Worm (Caenorhabditis elegans): ENCODE measurements around the gene clc-12.

DNA sequence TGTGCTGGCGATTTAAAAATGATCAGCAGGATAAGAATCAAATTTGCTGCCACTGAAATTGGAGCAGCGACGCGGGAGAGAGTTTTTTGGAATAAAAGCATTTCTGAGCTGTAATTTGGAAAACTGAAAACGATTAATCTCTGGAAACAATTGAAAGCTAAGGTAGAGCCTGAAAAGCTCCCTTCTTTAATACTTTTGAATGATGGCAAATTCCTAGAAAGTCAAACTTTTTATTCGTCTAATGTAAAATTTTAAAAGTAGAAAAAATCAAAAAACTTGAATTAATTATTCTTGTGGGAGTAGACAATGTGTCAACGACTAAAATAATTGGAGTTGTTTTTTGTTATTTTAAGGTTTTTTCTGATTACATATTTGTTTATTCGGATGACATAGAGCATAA is 9.0 kb downstream of the clc-12 start, which contains the start of gene str-217:
- no peak for TF ChIP-seq aly-2 (tag; optimal IDR thresholded peaks at IDR 0.05)
- TF ChIP-seq zag-1 (tag; optimal IDR thresholded peaks at IDR 0.05) = no peak
- no peak for TF ChIP-seq fkh-10 (GFP tag; optimal IDR thresholded peaks at IDR 0.05)
- no peak for TF ChIP-seq ceh-9 (tag; optimal IDR thresholded peaks at IDR 0.05)
- TF ChIP-seq nhr-11 (tag; optimal IDR thresholded peaks at IDR 0.05) = no peak
- TF ChIP-seq nhr-77 (tag; optimal IDR thresholded peaks at IDR 0.05) = no peak
- TF ChIP-seq unc-39 (tag; optimal IDR thresholded peaks at IDR 0.05) = no peak
- TF ChIP-seq ztf-4 (tag; optimal IDR thresholded peaks at IDR 0.05) = no peak
- TF ChIP-seq ZK546.5 (tag; optimal IDR thresholded peaks at IDR 0.05) = no peak

Measured in whole organism, L3 larva.